Worm (Caenorhabditis elegans) whole organism, mixed stage, embryonic: Measurements from ENCODE around the gene F20D6.15.

Experiments used
- blmp-1 ChIP-seq: fragments of 150-350 bp; optimal IDR thresholded peaks from 2 replicates; lab custom pipeline; 2014; ENCODE audit warnings: missing biosample characterization, missing genetic modification characterization
- elt-1 ChIP-seq: sonication (generic microtip); optimal IDR thresholded peaks from 2 replicates; lab custom pipeline; 2017; ENCODE audit warnings: missing genetic modification characterization, mild to moderate bottlenecking, missing compliant biosample characterization, antibody characterized with exemption, moderate library complexity, borderline replicate concordance; ENCODE audit not compliant: insufficient read depth
- elt-3 ChIP-seq: fragments of 150-350 bp; optimal IDR thresholded peaks from 2 replicates; lab custom pipeline; 2014; ENCODE audit warnings: missing biosample characterization, missing genetic modification characterization
- lsy-2 ChIP-seq: fragments of 150-350 bp; optimal IDR thresholded peaks from 2 replicates; lab custom pipeline; 2014; ENCODE audit warnings: missing biosample characterization, missing genetic modification characterization
- mls-2 ChIP-seq: sonication (generic microtip); optimal IDR thresholded peaks from 2 replicates; lab custom pipeline; 2016; ENCODE audit warnings: mild to moderate bottlenecking, missing genetic modification characterization, moderate library complexity, missing compliant biosample characterization
- unc-39 ChIP-seq: fragments of 150-350 bp; optimal IDR thresholded peaks from 2 replicates; lab custom pipeline; 2014; ENCODE audit warnings: missing biosample characterization, missing genetic modification characterization

- TF ChIP-seq elt-3 (tag; lab: Kevin White, UChicago) (no peak), blmp-1 (no peak), mls-2 (tag; lab: Kevin White, UChicago) (no peak), unc-39 (tag; lab: Kevin White, UChicago) (no peak), lsy-2 (tag; lab: Kevin White, UChicago) (no peak), elt-1 (tag; lab: Kevin White, UChicago) (no peak)
These were observed 23.7 kb upstream of the F20D6.15 start for ce11 chrV:8211993-8212392.
